Fruit fly (Drosophila melanogaster) whole organism, embryonic: ENCODE data around the gene CG16813.

ENCODE experiments used
- ATbp ChIP-seq: fragments of 200-800 bp; sonication (Bioruptor generic); optimal IDR thresholded peaks from 2 replicates; lab custom pipeline; 2017; ENCODE audit warnings: missing biosample characterization, mild to moderate bottlenecking, missing genetic modification characterization, missing genetic modification reagents
- Abd-B ChIP-seq: fragments of 200-800 bp; sonication (Bioruptor generic); optimal IDR thresholded peaks from 2 replicates; lab custom pipeline; 2018; ENCODE audit warnings: missing biosample characterization, mild to moderate bottlenecking, missing genetic modification characterization, moderate library complexity
- Atf-2 ChIP-seq: fragments of 200-800 bp; sonication (Bioruptor generic); optimal IDR thresholded peaks from 2 replicates; lab custom pipeline; 2016; ENCODE audit warnings: missing biosample characterization, missing genetic modification characterization
- Atf6 ChIP-seq: fragments of 200-800 bp; sonication (Bioruptor generic); IDR thresholded peaks from 2 replicates; pipeline ENCODE4 v1.3.6; 2022; ENCODE audit warnings: missing biosample characterization, missing genetic modification characterization
- CG10543 ChIP-seq: fragments of 200-800 bp; sonication (Bioruptor generic); optimal IDR thresholded peaks from 3 replicates; lab custom pipeline; 2017; ENCODE audit warnings: missing biosample characterization, mild to moderate bottlenecking, missing genetic modification characterization, moderate library complexity
- CG12391 ChIP-seq: fragments of 200-800 bp; sonication (Bioruptor generic); optimal IDR thresholded peaks from 3 replicates; lab custom pipeline; 2018; ENCODE audit warnings: missing biosample characterization, mild to moderate bottlenecking, missing genetic modification characterization, moderate library complexity
- CG14050 ChIP-seq: fragments of 200-800 bp; sonication (Bioruptor generic); IDR thresholded peaks from 3 replicates; pipeline ENCODE4 v1.3.6; 2022; ENCODE audit warnings: missing biosample characterization, missing genetic modification characterization
- CG15601 ChIP-seq: fragments of 200-800 bp; sonication (Bioruptor generic); optimal IDR thresholded peaks from 3 replicates; lab custom pipeline; 2019; ENCODE audit warnings: missing biosample characterization, mild to moderate bottlenecking, missing genetic modification characterization, moderate library complexity
- CG16779 ChIP-seq: fragments of 200-800 bp; sonication (Bioruptor generic); IDR thresholded peaks from 2 replicates; pipeline ENCODE4 v1.3.6; 2022; ENCODE audit warnings: missing biosample characterization, missing genetic modification characterization
- CG17328 ChIP-seq: fragments of 200-800 bp; sonication (Bioruptor generic); IDR thresholded peaks from 2 replicates; pipeline ENCODE4 v1.3.6; 2022; ENCODE audit warnings: missing biosample characterization, missing genetic modification characterization
- CG17612 ChIP-seq: fragments of 200-800 bp; sonication (Bioruptor generic); IDR thresholded peaks from 2 replicates; pipeline ENCODE4 v1.3.6; 2022; ENCODE audit warnings: missing biosample characterization, missing genetic modification characterization
- CG18599 ChIP-seq: fragments of 200-800 bp; sonication (Bioruptor generic); optimal IDR thresholded peaks from 3 replicates; lab custom pipeline; 2017; ENCODE audit warnings: missing biosample characterization, missing genetic modification characterization, mild to moderate bottlenecking, moderate library complexity, missing genetic modification reagents
- CG2712 ChIP-seq: fragments of 200-800 bp; optimal IDR thresholded peaks from 3 replicates; lab custom pipeline; 2019; ENCODE audit warnings: missing biosample characterization, mild to moderate bottlenecking, missing genetic modification characterization, moderate library complexity
- CG30431 ChIP-seq: fragments of 200-800 bp; sonication (Bioruptor generic); optimal IDR thresholded peaks from 2 replicates; lab custom pipeline; 2017; ENCODE audit warnings: missing biosample characterization, missing genetic modification characterization
- CG33557 ChIP-seq: fragments of 200-800 bp; sonication (Bioruptor generic); optimal IDR thresholded peaks from 2 replicates; lab custom pipeline; 2019; ENCODE audit warnings: missing biosample characterization, mild to moderate bottlenecking, missing genetic modification characterization, moderate library complexity
- CG4282 ChIP-seq: fragments of 200-800 bp; sonication (Bioruptor generic); optimal IDR thresholded peaks from 2 replicates; lab custom pipeline; 2016; ENCODE audit warnings: missing biosample characterization, missing genetic modification characterization
- CG4617 ChIP-seq: fragments of 200-800 bp; sonication (Bioruptor generic); optimal IDR thresholded peaks from 3 replicates; lab custom pipeline; 2016; ENCODE audit warnings: missing biosample characterization, missing genetic modification characterization, borderline replicate concordance
- CG4730 ChIP-seq: fragments of 200-800 bp; sonication (Bioruptor generic); IDR thresholded peaks from 2 replicates; pipeline ENCODE4 v1.3.6; 2022; ENCODE audit warnings: missing biosample characterization, missing genetic modification characterization
- CG5953 ChIP-seq: fragments of 200-800 bp; sonication (Bioruptor generic); IDR thresholded peaks from 2 replicates; pipeline ENCODE4 v1.3.6; 2022; ENCODE audit warnings: missing biosample characterization, missing genetic modification characterization
- CG6854 ChIP-seq: fragments of 200-800 bp; sonication (Bioruptor generic); optimal IDR thresholded peaks from 3 replicates; lab custom pipeline; 2017; ENCODE audit warnings: missing biosample characterization, mild to moderate bottlenecking, missing genetic modification characterization
- CG7372 ChIP-seq: fragments of 200-800 bp; sonication (Bioruptor generic); IDR thresholded peaks from 2 replicates; pipeline ENCODE4 v1.3.6; 2022; ENCODE audit warnings: missing biosample characterization, missing genetic modification characterization
- Fer1 ChIP-seq: fragments of 200-800 bp; sonication (Bioruptor generic); optimal IDR thresholded peaks from 2 replicates; lab custom pipeline; 2017; ENCODE audit warnings: missing biosample characterization, mild to moderate bottlenecking, missing genetic modification characterization
- Lhr ChIP-seq: fragments of 200-800 bp; sonication (Bioruptor generic); optimal IDR thresholded peaks from 3 replicates; lab custom pipeline; 2017; ENCODE audit warnings: mild to moderate bottlenecking, missing biosample characterization, missing genetic modification reagents, missing genetic modification characterization
- Meics ChIP-seq: fragments of 200-800 bp; sonication (Bioruptor generic); optimal IDR thresholded peaks from 2 replicates; lab custom pipeline; 2017; ENCODE audit warnings: missing biosample characterization, mild to moderate bottlenecking, missing genetic modification characterization
- Neu2 ChIP-seq: fragments of 200-800 bp; sonication (Bioruptor generic); optimal IDR thresholded peaks from 3 replicates; lab custom pipeline; 2016; ENCODE audit warnings: missing biosample characterization, missing genetic modification characterization, borderline replicate concordance
- Opbp ChIP-seq: fragments of 200-800 bp; sonication (Bioruptor generic); IDR thresholded peaks from 3 replicates; pipeline ENCODE4 v1.3.6; 2022; ENCODE audit warnings: missing biosample characterization, missing genetic modification characterization; ENCODE audit not compliant: partially characterized antibody
- Side ChIP-seq: fragments of 200-800 bp; sonication (Bioruptor generic); optimal IDR thresholded peaks from 2 replicates; lab custom pipeline; 2016; ENCODE audit warnings: missing biosample characterization, missing genetic modification characterization
- Six4 ChIP-seq: fragments of 200-800 bp; sonication (Bioruptor generic); optimal IDR thresholded peaks from 2 replicates; lab custom pipeline; 2016; ENCODE audit warnings: missing biosample characterization, missing genetic modification characterization
- Sox100B ChIP-seq: fragments of 200-800 bp; sonication (Bioruptor generic); optimal IDR thresholded peaks from 3 replicates; lab custom pipeline; 2018; ENCODE audit warnings: missing biosample characterization, mild to moderate bottlenecking, missing genetic modification characterization
- ash1 ChIP-seq: fragments of 200-800 bp; sonication (Bioruptor generic); optimal IDR thresholded peaks from 2 replicates; lab custom pipeline; 2018; ENCODE audit warnings: missing biosample characterization, mild to moderate bottlenecking, missing genetic modification characterization
- bcd ChIP-seq: fragments of 200-800 bp; sonication (Bioruptor generic); optimal IDR thresholded peaks from 2 replicates; lab custom pipeline; 2017; ENCODE audit warnings: missing biosample characterization, mild to moderate bottlenecking, missing genetic modification characterization
- crp ChIP-seq, 2 experiments: fragments of 200-800 bp; sonication (Bioruptor generic); optimal IDR thresholded peaks; 2 replicates in 1 of 2; 3 replicates in 1 of 2; lab custom pipeline; 2017; ENCODE audit warnings: missing biosample characterization in 2 of 2, missing genetic modification characterization in 2 of 2, mild to moderate bottlenecking in 1 of 2, moderate library complexity in 1 of 2
- dmrt99B ChIP-seq: fragments of 200-800 bp; sonication (Bioruptor generic); optimal IDR thresholded peaks from 2 replicates; lab custom pipeline; 2018; ENCODE audit warnings: missing biosample characterization, mild to moderate bottlenecking, missing genetic modification characterization, moderate library complexity
- dpn ChIP-seq, 2 experiments: fragments of 200-800 bp; sonication (Bioruptor generic); optimal IDR thresholded peaks; 3 replicates each; lab custom pipeline; 2016; ENCODE audit warnings: missing biosample characterization in 2 of 2, missing genetic modification characterization in 2 of 2
- exex ChIP-seq: fragments of 200-800 bp; sonication (Bioruptor generic); optimal IDR thresholded peaks from 4 replicates; lab custom pipeline; 2018; ENCODE audit warnings: missing biosample characterization, mild to moderate bottlenecking, missing genetic modification characterization, moderate library complexity
- gsb-n ChIP-seq: fragments of 200-800 bp; sonication (Bioruptor generic); optimal IDR thresholded peaks from 3 replicates; lab custom pipeline; 2018; ENCODE audit warnings: missing biosample characterization, mild to moderate bottlenecking, missing genetic modification characterization
- hkb ChIP-seq, 2 experiments: fragments of 200-800 bp in 1 of 2; fragments of >200 bp in 1 of 2; sonication (Bioruptor generic) in 1 of 2; IDR thresholded peaks in 1 of 2; optimal IDR thresholded peaks in 1 of 2; 2 replicates each; pipeline versions ENCODE4 v1.3.6 to Lab custom; 2017 to 2022; ENCODE audit warnings: missing biosample characterization in 1 of 2, missing genetic modification characterization in 1 of 2
- insv ChIP-seq, 2 experiments: fragments of 200-800 bp; sonication (Bioruptor generic); optimal IDR thresholded peaks; 3 replicates each; lab custom pipeline; 2016 to 2018; ENCODE audit warnings: missing biosample characterization in 2 of 2, missing genetic modification characterization in 2 of 2
- jumu ChIP-seq: fragments of 200-800 bp; sonication (Bioruptor generic); optimal IDR thresholded peaks from 3 replicates; lab custom pipeline; 2016; ENCODE audit warnings: missing biosample characterization, missing genetic modification characterization
- kni ChIP-seq: fragments of 200-800 bp; sonication (Bioruptor generic); optimal IDR thresholded peaks from 3 replicates; lab custom pipeline; 2017; ENCODE audit warnings: mild to moderate bottlenecking, missing biosample characterization, missing genetic modification reagents, missing genetic modification characterization
- mam ChIP-seq: fragments of 200-800 bp; sonication (Bioruptor generic); optimal IDR thresholded peaks from 3 replicates; lab custom pipeline; 2016; ENCODE audit warnings: missing biosample characterization, missing genetic modification characterization
- nau ChIP-seq: fragments of 200-800 bp; sonication (Bioruptor generic); optimal IDR thresholded peaks from 3 replicates; lab custom pipeline; 2017; ENCODE audit warnings: missing biosample characterization, mild to moderate bottlenecking, missing genetic modification characterization, missing genetic modification reagents
- odd ChIP-seq: fragments of 200-800 bp; sonication (Bioruptor generic); optimal IDR thresholded peaks from 2 replicates; lab custom pipeline; 2017; ENCODE audit warnings: missing biosample characterization, mild to moderate bottlenecking, missing genetic modification characterization
- prd ChIP-seq, 3 experiments: fragments of >200 bp in 2 of 3; fragments of 200-800 bp in 1 of 3; sonication (Bioruptor generic) in 1 of 3; optimal IDR thresholded peaks in 2 of 3; IDR thresholded peaks in 1 of 3; 2 replicates in 2 of 3; 3 replicates in 1 of 3; pipeline versions ENCODE4 v1.3.6 to Lab custom; 2017 to 2022; ENCODE audit warnings: missing biosample characterization in 1 of 3, missing genetic modification characterization in 1 of 3
- ranshi ChIP-seq: fragments of 200-800 bp; sonication (Bioruptor generic); IDR thresholded peaks from 2 replicates; pipeline ENCODE4 v1.3.6; 2022; ENCODE audit warnings: missing biosample characterization, missing genetic modification characterization
- slp2 ChIP-seq: fragments of 200-800 bp; sonication (Bioruptor generic); optimal IDR thresholded peaks from 2 replicates; lab custom pipeline; 2016; ENCODE audit warnings: missing biosample characterization, missing genetic modification characterization
- tup ChIP-seq: fragments of 200-800 bp; sonication (Bioruptor generic); optimal IDR thresholded peaks from 2 replicates; lab custom pipeline; 2016; ENCODE audit warnings: missing biosample characterization, mild to moderate bottlenecking, missing genetic modification characterization, moderate library complexity
- tx ChIP-seq: fragments of 200-800 bp; sonication (Bioruptor generic); optimal IDR thresholded peaks from 2 replicates; lab custom pipeline; 2016; ENCODE audit warnings: missing biosample characterization, missing genetic modification characterization
- unpg ChIP-seq: fragments of 200-800 bp; sonication (Bioruptor generic); optimal IDR thresholded peaks from 3 replicates; lab custom pipeline; 2018; ENCODE audit warnings: missing biosample characterization, mild to moderate bottlenecking, missing genetic modification characterization, moderate library complexity
- vfl ChIP-seq: fragments of 200-800 bp; sonication (Bioruptor generic); optimal IDR thresholded peaks from 2 replicates; lab custom pipeline; 2016; ENCODE audit warnings: missing biosample characterization, missing genetic modification characterization

CG16813 gene

DNA sequence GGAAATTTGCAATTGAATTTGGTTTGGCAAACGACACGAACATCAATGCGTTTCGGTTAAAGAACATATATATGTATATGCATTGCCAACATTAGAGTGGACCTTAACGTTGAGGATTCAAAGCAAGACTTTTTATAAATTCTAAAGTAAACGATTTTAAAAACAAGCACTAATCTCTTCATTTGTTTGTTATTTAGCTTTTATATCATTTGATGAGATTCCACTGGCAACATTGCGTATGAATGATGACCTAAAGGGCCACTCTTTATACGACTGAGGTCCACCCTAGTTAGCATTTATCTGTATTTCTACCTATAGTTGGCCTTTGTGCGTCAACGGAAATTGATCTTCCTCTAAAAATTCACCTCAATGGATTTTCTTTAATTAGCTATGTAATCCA is 31.4 kb downstream of the CG16813 start (continued):
- TF ChIP-seq CG16779 (GFP tag; lab: Robert Waterston, UW) (no peak), CG17612 (GFP tag; lab: Robert Waterston, UW) (no peak), nau (GFP tag; lab: Kevin White, UChicago) (no peak), ranshi (GFP tag; lab: Robert Waterston, UW) (no peak), gsb-n (no peak), Abd-B (no peak), CG30431 (GFP tag; lab: Kevin White, UChicago) (no peak), Neu2 (GFP tag; lab: Kevin White, UChicago) (no peak), unpg (peak; percentile 62), bcd (GFP tag; lab: Kevin White, UChicago) (peak; percentile 1), CG7372 (GFP tag; lab: Robert Waterston, UW) (no peak), CG6854 (GFP tag; lab: Kevin White, UChicago) (no peak), CG14050 (GFP tag; lab: Robert Waterston, UW) (0 out of 3 replicates have a peak, but pooled peaks have one; percentile 19), Side (GFP tag; lab: Kevin White, UChicago) (no peak), CG15601 (tag; lab: Kevin White, UChicago) (no peak), slp2 (GFP tag; lab: Kevin White, UChicago) (no peak), Meics (GFP tag; lab: Kevin White, UChicago) (no peak), Atf6 (GFP tag; lab: Robert Waterston, UW) (no peak), ATbp (GFP tag; lab: Kevin White, UChicago) (no peak), Atf-2 (no peak), CG10543 (GFP tag; lab: Kevin White, UChicago) (no peak), CG33557 (GFP tag; lab: Kevin White, UChicago) (no peak), Lhr (no peak), dpn (GFP tag; optimal IDR thresholded peaks at IDR 0.05; lab: Kevin White, UChicago) (peak in 1 of 2 experiments; percentile 12), hkb (optimal IDR thresholded peaks at IDR 0.05; lab: Kevin White, UChicago) (no peak), hkb (GFP tag; IDR thresholded peaks at IDR 0.05; lab: Robert Waterston, UW) (no peak; the same call in 1 of the 2 replicates), dmrt99B (tag; lab: Kevin White, UChicago) (no peak), prd (optimal IDR thresholded peaks at IDR 0.05; lab: Kevin White, UChicago) (no peak), prd (GFP tag; IDR thresholded peaks at IDR 0.05; lab: Robert Waterston, UW) (no peak), crp (GFP tag; optimal IDR thresholded peaks at IDR 0.05; lab: Kevin White, UChicago) (no peak), tup (GFP tag; lab: Kevin White, UChicago) (no peak), Six4 (GFP tag; lab: Kevin White, UChicago) (no peak), insv (GFP tag; optimal IDR thresholded peaks at IDR 0.05; lab: Kevin White, UChicago) (no peak), Sox100B (GFP tag; lab: Kevin White, UChicago) (peak; percentile 8), vfl (no peak), Fer1 (no peak), odd (GFP tag; lab: Kevin White, UChicago) (no peak), CG4282 (GFP tag; lab: Kevin White, UChicago) (no peak), kni (GFP tag; lab: Kevin White, UChicago) (no peak), ash1 (GFP tag; lab: Kevin White, UChicago) (no peak), mam (GFP tag; lab: Kevin White, UChicago) (no peak), Opbp (GFP tag; lab: Robert Waterston, UW) (no peak), CG5953 (GFP tag; lab: Robert Waterston, UW) (no peak), CG4617 (GFP tag; lab: Kevin White, UChicago) (no peak), CG4730 (GFP tag; lab: Robert Waterston, UW) (no peak), jumu (GFP tag; lab: Kevin White, UChicago) (no peak), CG17328 (GFP tag; lab: Robert Waterston, UW) (no peak), CG12391 (tag; lab: Kevin White, UChicago) (no peak), CG2712 (tag; lab: Kevin White, UChicago) (peak; percentile 50), exex (tag; lab: Kevin White, UChicago) (no peak), CG18599 (GFP tag; lab: Kevin White, UChicago) (peak; percentile 20), tx (no peak)
